Worm (Caenorhabditis elegans): ENCODE measurements around the gene mrpl-50.

ce11 chrII:8891042-8891441 is 38.6 kb upstream of the mrpl-50 start:
- TF ChIP-seq snpc-4 (tag; optimal IDR thresholded peaks at IDR 0.05) (no peak), ztf-11 (tag; optimal IDR thresholded peaks at IDR 0.05) (no peak), elt-1 (tag; optimal IDR thresholded peaks at IDR 0.05; ENCODE audit: borderline replicate concordance, insufficient read depth) (no peak), lin-13 (tag; optimal IDR thresholded peaks at IDR 0.05) (no peak), sem-2 (GFP tag; optimal IDR thresholded peaks at IDR 0.05) (no peak), unc-62 (GFP tag; optimal IDR thresholded peaks at IDR 0.05) (no peak), nhr-2 (tag; optimal IDR thresholded peaks at IDR 0.05) (no peak), unc-39 (tag; optimal IDR thresholded peaks at IDR 0.05) (no peak)
